Fruit fly (Drosophila melanogaster): ENCODE results near the gene CG31789.
A peak's percentile ranks its signal among the peaks of the same experiment; 100 is the strongest.

Gene CG31789

DNA sequence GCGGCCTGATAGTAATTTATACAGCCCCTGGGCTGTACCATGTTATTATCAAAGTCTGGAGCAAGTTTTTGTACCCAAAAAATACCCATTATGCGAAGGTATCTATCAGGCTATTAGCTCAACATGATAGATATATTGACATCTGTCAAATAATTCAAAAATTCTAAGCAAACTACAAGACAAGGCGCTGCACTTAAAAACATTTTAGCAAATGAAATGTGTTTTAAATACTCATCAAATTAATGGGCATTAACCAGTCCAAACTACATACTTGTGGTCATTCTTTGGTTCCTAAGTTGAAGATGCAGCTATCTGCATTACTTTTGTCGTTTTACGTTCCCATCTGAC lies 47.6 kb downstream of the CG31789 start (continued):
- TF ChIP-seq Chrac-16 (GFP tag; optimal IDR thresholded peaks at IDR 0.05) (peak; percentile 15), pho (GFP tag; optimal IDR thresholded peaks at IDR 0.05) (no peak), ac (GFP tag; optimal IDR thresholded peaks at IDR 0.05) (no peak), CG2875 (GFP tag; optimal IDR thresholded peaks at IDR 0.05) (peak; percentile 69), dimm (GFP tag; IDR thresholded peaks at IDR 0.05) (peak; percentile 27; the same call in 1 of the 2 replicates), Drgx (GFP tag; IDR thresholded peaks at IDR 0.05) (peak; percentile 41), CG17361 (GFP tag; IDR thresholded peaks at IDR 0.05) (peak; percentile 86), sima (GFP tag; optimal IDR thresholded peaks at IDR 0.05) (no peak), CG10431 (GFP tag; optimal IDR thresholded peaks at IDR 0.05) (no peak), Vsx1 (GFP tag; optimal IDR thresholded peaks at IDR 0.05) (no peak), fd96Cb (tag; optimal IDR thresholded peaks at IDR 0.05) (peak; percentile 79), CG31441 (GFP tag; IDR thresholded peaks at IDR 0.05) (peak; percentile 85), az2 (GFP tag; optimal IDR thresholded peaks at IDR 0.05) (peak; percentile 50), Dref (GFP tag; IDR thresholded peaks at IDR 0.05) (no peak), Hmx (GFP tag; optimal IDR thresholded peaks at IDR 0.05) (no peak), ems (GFP tag; optimal IDR thresholded peaks at IDR 0.05) (peak; percentile 47), CG12659 (GFP tag; optimal IDR thresholded peaks at IDR 0.05) (peak; percentile 36), Dek (tag; optimal IDR thresholded peaks at IDR 0.05) (no peak), Oli (tag; optimal IDR thresholded peaks at IDR 0.05) (peak; percentile 58), sisA (GFP tag; IDR thresholded peaks at IDR 0.05) (peak; percentile 69), Hr39 (optimal IDR thresholded peaks at IDR 0.05) (no peak), CG15011 (GFP tag; optimal IDR thresholded peaks at IDR 0.05) (peak; percentile 44), CG6683 (GFP tag; optimal IDR thresholded peaks at IDR 0.05) (no peak), CG7839 (tag; optimal IDR thresholded peaks at IDR 0.05) (peak; percentile 83), hb (GFP tag; IDR thresholded peaks at IDR 0.05; ENCODE audit: partially characterized antibody) (no peak), CG4617 (GFP tag; optimal IDR thresholded peaks at IDR 0.05; ENCODE audit: borderline replicate concordance) (no peak), CG2129 (GFP tag; IDR thresholded peaks at IDR 0.05; ENCODE audit: partially characterized antibody) (no peak), exex (tag; optimal IDR thresholded peaks at IDR 0.05) (no peak), scrt (GFP tag; optimal IDR thresholded peaks at IDR 0.05) (peak; percentile 28), cato (GFP tag; optimal IDR thresholded peaks at IDR 0.05; ENCODE audit: borderline replicate concordance) (no peak), HLH4C (GFP tag; IDR thresholded peaks at IDR 0.05; ENCODE audit: partially characterized antibody) (no peak), CG13296 (GFP tag; optimal IDR thresholded peaks at IDR 0.05) (no peak), HmgZ (tag; optimal IDR thresholded peaks at IDR 0.05) (no peak), Dll (GFP tag; IDR thresholded peaks at IDR 0.05; ENCODE audit: partially characterized antibody) (no peak), unc-4 (GFP tag; IDR thresholded peaks at IDR 0.05; ENCODE audit: partially characterized antibody) (no peak), ci (GFP tag; IDR thresholded peaks at IDR 0.05) (peak; percentile 87), Blimp-1 (GFP tag; optimal IDR thresholded peaks at IDR 0.05) (peak; percentile 86), CG1792 (GFP tag; optimal IDR thresholded peaks at IDR 0.05) (peak; percentile 51), nau (GFP tag; optimal IDR thresholded peaks at IDR 0.05) (peak; percentile 52), YL-1 (GFP tag; optimal IDR thresholded peaks at IDR 0.05) (no peak), CG34376 (GFP tag; optimal IDR thresholded peaks at IDR 0.05) (no peak), CG14014 (GFP tag; IDR thresholded peaks at IDR 0.05) (0 out of 2 replicates have a peak, but pooled peaks have one; percentile 15), CG7372 (GFP tag; IDR thresholded peaks at IDR 0.05) (peak; percentile 31; the same call in 1 of the 2 replicates), Hey (tag; optimal IDR thresholded peaks at IDR 0.05) (no peak), CG10462 (GFP tag; optimal IDR thresholded peaks at IDR 0.05) (peak; percentile 33), C15 (GFP tag; IDR thresholded peaks at IDR 0.05) (no peak), CG10321 (GFP tag; IDR thresholded peaks at IDR 0.05) (no peak), lilli (GFP tag; optimal IDR thresholded peaks at IDR 0.05) (peak; percentile 47), bbx (GFP tag; IDR thresholded peaks at IDR 0.05; ENCODE audit: partially characterized antibody) (no peak), eyg (GFP tag; optimal IDR thresholded peaks at IDR 0.05) (peak; percentile 28), nmo (GFP tag; optimal IDR thresholded peaks at IDR 0.05) (peak; percentile 90)
